Fruit fly (Drosophila melanogaster): ENCODE data around the gene Dap160.

- TF ChIP-seq h (optimal IDR thresholded peaks at IDR 0.05) (no peak), psq (optimal IDR thresholded peaks at IDR 0.05) (no peak), Sin3A (optimal IDR thresholded peaks at IDR 0.05) (no peak), insv (optimal IDR thresholded peaks at IDR 0.05) (no peak), ttk (optimal IDR thresholded peaks at IDR 0.05) (no peak)
These were observed 32.5 kb downstream of the Dap160 start for dm6 chr2L:21109680-21110079.
